Worm (Caenorhabditis elegans) whole organism, young adult: ENCODE measurements around the gene djr-1.2.

Experiments
- B0019.2 ChIP-seq: fragments of 200-800 bp; sonication (Bioruptor generic); conservative IDR thresholded peaks from 2 replicates; pipeline ENCODE4 v1.3.6; 2022; ENCODE audit warnings: missing genetic modification reagents, missing genetic modification characterization, missing compliant biosample characterization
- D2030.7 ChIP-seq: fragments of 200-800 bp; sonication (Bioruptor generic); IDR thresholded peaks from 2 replicates; pipeline ENCODE4 v1.3.6; 2022; ENCODE audit warnings: missing genetic modification reagents, missing genetic modification characterization, missing compliant biosample characterization
- F33H1.4 ChIP-seq: fragments of 200-800 bp; sonication (Bioruptor generic); IDR thresholded peaks from 2 replicates; pipeline ENCODE4 v1.3.6; 2022; ENCODE audit warnings: missing genetic modification reagents, missing genetic modification characterization, missing compliant biosample characterization
- F39B2.1 ChIP-seq: fragments of 200-800 bp; sonication (Bioruptor generic); IDR thresholded peaks from 2 replicates; pipeline ENCODE4 v1.3.6; 2022; ENCODE audit warnings: missing genetic modification reagents, missing genetic modification characterization, missing compliant biosample characterization
- aptf-2 ChIP-seq: fragments of 200-800 bp; sonication (Bioruptor generic); conservative IDR thresholded peaks from 2 replicates; pipeline ENCODE4 v1.3.6; 2022; ENCODE audit warnings: missing genetic modification reagents, missing genetic modification characterization, missing compliant biosample characterization
- atf-7 ChIP-seq: sonication (generic microtip); optimal IDR thresholded peaks from 2 replicates; lab custom pipeline; 2017; ENCODE audit warnings: mild to moderate bottlenecking, missing genetic modification characterization, missing compliant biosample characterization
- attf-6 ChIP-seq: fragments of 200-800 bp; sonication (Bioruptor generic); IDR thresholded peaks from 2 replicates; pipeline ENCODE4 v1.3.6; 2022; ENCODE audit warnings: missing genetic modification reagents, missing genetic modification characterization, missing compliant biosample characterization
- ceh-100 ChIP-seq: fragments of 200-800 bp; sonication (Bioruptor generic); IDR thresholded peaks from 2 replicates; pipeline ENCODE4 v1.3.6; 2022; ENCODE audit warnings: missing genetic modification reagents, missing genetic modification characterization, missing compliant biosample characterization
- ceh-27 ChIP-seq: fragments of 200-800 bp; sonication (Bioruptor generic); optimal IDR thresholded peaks from 2 replicates; lab custom pipeline; 2018; ENCODE audit warnings: mild to moderate bottlenecking, missing genetic modification characterization, moderate library complexity, missing compliant biosample characterization
- ceh-91 ChIP-seq: fragments of 200-800 bp; sonication (Bioruptor generic); IDR thresholded peaks from 2 replicates; pipeline ENCODE4 v1.3.6; 2022; ENCODE audit warnings: missing genetic modification reagents, missing genetic modification characterization, missing compliant biosample characterization
- dpl-1 ChIP-seq: fragments of 150-350 bp; optimal IDR thresholded peaks from 2 replicates; lab custom pipeline; 2014; ENCODE audit warnings: missing biosample characterization, missing genetic modification reagents, missing genetic modification characterization
- efl-1 ChIP-seq: fragments of 150-350 bp; optimal IDR thresholded peaks from 2 replicates; lab custom pipeline; 2014; ENCODE audit warnings: missing biosample characterization, missing genetic modification reagents, missing genetic modification characterization
- egl-18 ChIP-seq: fragments of 200-800 bp; sonication (Bioruptor generic); IDR thresholded peaks from 2 replicates; pipeline ENCODE4 v1.3.6; 2022; ENCODE audit warnings: missing genetic modification reagents, missing genetic modification characterization, missing compliant biosample characterization
- egrh-3 ChIP-seq: fragments of 200-800 bp; sonication (Bioruptor generic); IDR thresholded peaks from 2 replicates; pipeline ENCODE4 v1.3.6; 2022; ENCODE audit warnings: missing genetic modification reagents, missing genetic modification characterization, missing compliant biosample characterization
- ekl-4 ChIP-seq: fragments of 200-800 bp; sonication (Bioruptor generic); IDR thresholded peaks from 2 replicates; pipeline ENCODE4 v1.3.6; 2022; ENCODE audit warnings: missing genetic modification reagents, missing genetic modification characterization, missing compliant biosample characterization
- hlh-12 ChIP-seq: sonication (generic microtip); optimal IDR thresholded peaks from 2 replicates; lab custom pipeline; 2016; ENCODE audit warnings: missing genetic modification characterization, missing compliant biosample characterization
- hmg-1.2 ChIP-seq: fragments of 200-800 bp; sonication (Bioruptor generic); IDR thresholded peaks from 2 replicates; pipeline ENCODE4 v1.3.6; 2022; ENCODE audit warnings: missing genetic modification reagents, missing genetic modification characterization, missing compliant biosample characterization
- hsf-1 ChIP-seq: fragments of 200-800 bp; sonication (Bioruptor generic); IDR thresholded peaks from 2 replicates; pipeline ENCODE4 v1.3.6; 2022; ENCODE audit warnings: missing genetic modification reagents, missing genetic modification characterization, missing compliant biosample characterization
- lin-40 ChIP-seq: sonication (generic microtip); optimal IDR thresholded peaks from 2 replicates; lab custom pipeline; 2016; ENCODE audit warnings: missing genetic modification characterization, mild to moderate bottlenecking, missing compliant biosample characterization, missing genotype, missing genetic modification reagents
- lsy-27 ChIP-seq: sonication (generic microtip); optimal IDR thresholded peaks from 2 replicates; lab custom pipeline; 2017; ENCODE audit warnings: missing genetic modification characterization, mild to moderate bottlenecking, missing compliant biosample characterization, antibody characterized with exemption, missing genotype, borderline replicate concordance; ENCODE audit not compliant: insufficient read depth
- madf-3 ChIP-seq: fragments of 200-800 bp; sonication (Bioruptor generic); IDR thresholded peaks from 2 replicates; pipeline ENCODE4 v1.3.6; 2022; ENCODE audit warnings: missing genetic modification reagents, missing genetic modification characterization, missing compliant biosample characterization
- madf-6 ChIP-seq: fragments of 200-800 bp; sonication (Bioruptor generic); IDR thresholded peaks from 2 replicates; pipeline ENCODE4 v1.3.6; 2022; ENCODE audit warnings: missing genetic modification reagents, missing genetic modification characterization, missing compliant biosample characterization
- madf-8 ChIP-seq: fragments of 200-800 bp; sonication (Bioruptor generic); conservative IDR thresholded peaks from 2 replicates; pipeline ENCODE4 v1.3.6; 2022; ENCODE audit warnings: missing genetic modification reagents, missing genetic modification characterization, missing compliant biosample characterization
- nfya-1 ChIP-seq: sonication (generic microtip); optimal IDR thresholded peaks from 2 replicates; lab custom pipeline; 2017; ENCODE audit warnings: antibody characterized with exemption, missing compliant biosample characterization, missing genetic modification characterization, borderline replicate concordance; ENCODE audit not compliant: insufficient read depth
- rcor-1 ChIP-seq: fragments of 200-800 bp; sonication (Bioruptor generic); IDR thresholded peaks from 2 replicates; pipeline ENCODE4 v1.3.6; 2022; ENCODE audit warnings: missing genetic modification reagents, missing genetic modification characterization, missing compliant biosample characterization
- sea-2 ChIP-seq: fragments of 200-800 bp; sonication (Bioruptor generic); IDR thresholded peaks from 2 replicates; pipeline ENCODE4 v1.3.6; 2022; ENCODE audit warnings: missing genetic modification characterization, missing compliant biosample characterization
- snpc-1.1 ChIP-seq: sonication (generic microtip); optimal IDR thresholded peaks from 2 replicates; lab custom pipeline; 2017; ENCODE audit warnings: missing genetic modification characterization, mild to moderate bottlenecking, missing compliant biosample characterization, antibody characterized with exemption, moderate library complexity, missing genotype, missing genetic modification reagents; ENCODE audit not compliant: insufficient read depth
- xnd-1 ChIP-seq: sonication (generic microtip); optimal IDR thresholded peaks from 2 replicates; lab custom pipeline; 2016; ENCODE audit warnings: missing genotype, missing genetic modification reagents, missing genetic modification characterization, missing compliant biosample characterization

The djr-1.2 gene

DNA sequence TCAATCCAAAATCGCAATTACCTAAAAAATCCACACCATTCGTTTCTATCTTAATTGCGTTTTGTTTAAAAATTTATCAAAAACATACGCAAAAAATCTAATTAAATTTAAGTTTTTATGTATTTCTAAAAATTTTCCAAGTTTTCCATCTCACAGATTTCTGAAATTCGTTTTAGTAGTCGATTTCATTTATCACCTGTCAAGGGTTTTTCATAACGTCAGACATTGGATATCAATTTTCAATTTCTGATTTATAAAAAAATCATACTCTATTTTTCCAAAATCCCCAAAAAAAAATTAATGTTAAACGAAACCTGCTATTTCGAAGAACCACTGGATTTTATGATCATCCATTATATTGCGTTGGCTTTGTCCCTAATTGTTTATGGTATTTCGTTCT, 44.8 kb downstream of the djr-1.2 start, which contains the start of gene srh-4:
Gene srh-4, plus strand, starts transcription at position 301 of the 400 bp plus-strand sequence.
- TF ChIP-seq egrh-3 (GFP tag; lab: Robert Waterston, UW) (no peak), egl-18 (GFP tag; lab: Robert Waterston, UW) (no peak)

DNA sequence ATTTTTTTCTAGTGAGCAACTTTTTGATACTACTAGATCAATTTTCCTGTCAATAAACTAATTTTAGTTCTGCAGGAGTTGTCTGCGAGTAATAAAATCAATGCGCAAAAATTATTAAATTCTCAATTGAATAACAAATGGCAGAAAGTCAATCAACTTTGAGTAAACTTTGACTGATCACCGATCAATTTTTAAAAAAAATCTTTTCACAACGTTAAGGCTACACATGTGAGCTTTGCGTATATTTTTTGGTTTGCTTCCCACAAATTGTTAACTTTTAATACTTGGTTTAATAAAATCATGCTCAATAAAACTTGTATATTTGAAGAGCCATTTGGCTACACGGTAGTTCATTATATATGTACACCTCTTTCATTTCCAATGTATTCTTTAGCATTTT, 47.0 kb downstream of the djr-1.2 start, which contains the start of gene srh-7:
Gene srh-7, plus strand, starts transcription at position 301 of the 400 bp plus-strand sequence.
- TF ChIP-seq madf-6 (GFP tag; lab: Robert Waterston, UW) (no peak), B0019.2 (GFP tag; lab: Robert Waterston, UW) (no peak), hlh-12 (tag; lab: Kevin White, UChicago) (no peak), attf-6 (GFP tag; lab: Robert Waterston, UW) (no peak), atf-7 (tag; lab: Kevin White, UChicago) (no peak), ekl-4 (GFP tag; lab: Robert Waterston, UW) (no peak), sea-2 (GFP tag; lab: Robert Waterston, UW) (no peak), lsy-27 (tag; lab: Kevin White, UChicago) (no peak), rcor-1 (GFP tag; lab: Robert Waterston, UW) (no peak), F39B2.1 (no peak)

- no peak for TF ChIP-seq lin-40
- no peak for TF ChIP-seq snpc-1.1 (tag; lab: Kevin White, UChicago)
Measured at ce11 chrV:4005219-4005618, 49.7 kb downstream of the djr-1.2 start, which contains the start of gene srh-8. Gene srh-8, plus strand, starts transcription at chrV:4005519.

DNA sequence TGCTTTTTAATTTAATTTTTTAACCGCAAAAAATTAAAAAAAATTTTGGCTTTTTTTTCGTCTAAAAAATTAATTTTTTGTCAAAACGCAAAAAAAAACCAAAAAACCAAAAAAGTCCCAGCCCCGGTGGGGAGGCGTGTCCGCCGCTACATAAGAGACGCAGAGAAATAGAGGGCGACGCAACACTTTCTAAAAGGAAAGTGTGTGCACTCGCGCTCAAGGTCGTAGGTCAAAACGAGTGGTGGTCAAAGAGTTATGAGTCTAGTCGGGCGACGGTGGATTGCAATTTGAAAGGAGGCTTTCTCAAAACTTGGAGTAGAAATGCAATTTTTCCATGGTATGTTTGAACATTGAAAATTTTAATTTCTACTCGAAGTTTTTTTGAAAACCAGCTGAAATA, 50.3 kb downstream of the djr-1.2 start:
- no peak for TF ChIP-seq madf-3 (GFP tag; lab: Robert Waterston, UW)
- TF ChIP-seq nfya-1 (tag; lab: Kevin White, UChicago): no peak
- peak; percentile 96 for TF ChIP-seq madf-6 (GFP tag; lab: Robert Waterston, UW)
- TF ChIP-seq hsf-1 (GFP tag; lab: Robert Waterston, UW): peak; percentile 58; the same call in 1 of the 2 replicates
- 0 out of 2 replicates have a peak, but pooled peaks have one; percentile 10 for TF ChIP-seq ceh-100 (GFP tag; lab: Robert Waterston, UW)
- peak; percentile 93 for TF ChIP-seq madf-8
- TF ChIP-seq F33H1.4 (GFP tag; lab: Robert Waterston, UW): peak; percentile 30; the same call in 1 of the 2 replicates
- TF ChIP-seq hmg-1.2 (GFP tag; lab: Robert Waterston, UW): peak; percentile 77
- 0 out of 2 replicates have a peak, but pooled peaks have one; percentile 17 for TF ChIP-seq ceh-91 (GFP tag; lab: Robert Waterston, UW)
- TF ChIP-seq xnd-1: peak; percentile 90
- TF ChIP-seq dpl-1 (GFP tag; lab: Kevin White, UChicago): peak; percentile 62
- TF ChIP-seq aptf-2: 0 out of 2 replicates have a peak, but pooled peaks have one; percentile 35
- peak; percentile 88 for TF ChIP-seq efl-1
- TF ChIP-seq D2030.7 (GFP tag; lab: Robert Waterston, UW): peak; percentile 46; the same call in 1 of the 2 replicates
- no peak for TF ChIP-seq ceh-27 (GFP tag; lab: Kevin White, UChicago)
